Fruit fly (Drosophila melanogaster) whole organism, embryonic: Measurements from ENCODE around the gene Rh5.

Experiments
- ATbp ChIP-seq: fragments of 200-800 bp; sonication (Bioruptor generic); optimal IDR thresholded peaks from 2 replicates; lab custom pipeline; 2017; ENCODE audit warnings: missing biosample characterization, mild to moderate bottlenecking, missing genetic modification characterization, missing genetic modification reagents
- Adf1 ChIP-seq: fragments of 200-800 bp; sonication (Bioruptor generic); IDR thresholded peaks from 2 replicates; pipeline ENCODE4 v1.3.6; 2022; ENCODE audit warnings: missing biosample characterization, missing genetic modification characterization
- CG11247 ChIP-seq: fragments of 200-800 bp; sonication (Bioruptor generic); IDR thresholded peaks from 2 replicates; pipeline ENCODE4 v1.3.6; 2022; ENCODE audit warnings: missing biosample characterization, missing genetic modification characterization
- CG11723 ChIP-seq: fragments of 200-800 bp; sonication (Bioruptor generic); optimal IDR thresholded peaks from 2 replicates; lab custom pipeline; 2017; ENCODE audit warnings: missing biosample characterization, mild to moderate bottlenecking, missing genetic modification characterization
- CG12104 ChIP-seq: fragments of 200-800 bp; sonication (Bioruptor generic); optimal IDR thresholded peaks from 3 replicates; lab custom pipeline; 2016; ENCODE audit warnings: missing biosample characterization, missing genetic modification characterization
- CG1233 ChIP-seq: fragments of 200-800 bp; sonication (Bioruptor generic); optimal IDR thresholded peaks from 4 replicates; lab custom pipeline; 2018; ENCODE audit warnings: missing biosample characterization, mild to moderate bottlenecking, missing genetic modification characterization
- CG12391 ChIP-seq: fragments of 200-800 bp; sonication (Bioruptor generic); optimal IDR thresholded peaks from 3 replicates; lab custom pipeline; 2018; ENCODE audit warnings: missing biosample characterization, mild to moderate bottlenecking, missing genetic modification characterization, moderate library complexity
- CG15269 ChIP-seq: fragments of 200-800 bp; sonication (Bioruptor generic); optimal IDR thresholded peaks from 2 replicates; lab custom pipeline; 2018; ENCODE audit warnings: missing biosample characterization, mild to moderate bottlenecking, missing genetic modification characterization, moderate library complexity
- CG17186 ChIP-seq: fragments of 200-800 bp; sonication (Bioruptor generic); optimal IDR thresholded peaks from 3 replicates; lab custom pipeline; 2017; ENCODE audit warnings: missing biosample characterization, missing genetic modification reagents, missing genetic modification characterization
- CG17802 ChIP-seq: fragments of 200-800 bp; sonication (Bioruptor generic); optimal IDR thresholded peaks from 2 replicates; lab custom pipeline; 2018; ENCODE audit warnings: missing biosample characterization, mild to moderate bottlenecking, missing genetic modification characterization, moderate library complexity
- CG18011 ChIP-seq: fragments of 200-800 bp; sonication (Bioruptor generic); optimal IDR thresholded peaks from 2 replicates; lab custom pipeline; 2017; ENCODE audit warnings: missing biosample characterization, missing genetic modification characterization, mild to moderate bottlenecking, moderate library complexity, missing genotype
- CG30020 ChIP-seq: fragments of 200-800 bp; optimal IDR thresholded peaks from 2 replicates; lab custom pipeline; 2019; ENCODE audit warnings: missing biosample characterization, mild to moderate bottlenecking, missing genetic modification characterization, moderate library complexity
- CG31388 ChIP-seq: fragments of 200-800 bp; sonication (Bioruptor generic); optimal IDR thresholded peaks from 2 replicates; lab custom pipeline; 2016; ENCODE audit warnings: missing biosample characterization, missing genetic modification characterization
- CG3407 ChIP-seq: fragments of 200-800 bp; sonication (Bioruptor generic); optimal IDR thresholded peaks from 2 replicates; lab custom pipeline; 2018; ENCODE audit warnings: missing biosample characterization, mild to moderate bottlenecking, missing genetic modification characterization
- CG34422 ChIP-seq: fragments of 200-800 bp; sonication (Bioruptor generic); IDR thresholded peaks from 3 replicates; pipeline ENCODE4 v1.3.6; 2022; ENCODE audit warnings: missing biosample characterization, missing genetic modification characterization
- CG8388 ChIP-seq: fragments of 200-800 bp; sonication (Bioruptor generic); optimal IDR thresholded peaks from 2 replicates; lab custom pipeline; 2019; ENCODE audit warnings: missing biosample characterization, mild to moderate bottlenecking, missing genetic modification characterization, moderate library complexity
- Camta ChIP-seq: fragments of 200-800 bp; sonication (Bioruptor generic); optimal IDR thresholded peaks from 2 replicates; lab custom pipeline; 2016; ENCODE audit warnings: missing biosample characterization, missing genetic modification characterization
- CkIIα-i1 ChIP-seq: fragments of 200-800 bp; sonication (Bioruptor generic); IDR thresholded peaks from 2 replicates; pipeline ENCODE4 v1.3.6; 2022; ENCODE audit warnings: missing biosample characterization, missing genetic modification characterization
- Deaf1 ChIP-seq: fragments of 200-800 bp; optimal IDR thresholded peaks from 3 replicates; lab custom pipeline; 2019; ENCODE audit warnings: missing biosample characterization, mild to moderate bottlenecking, missing genetic modification characterization, moderate library complexity
- Dfd ChIP-seq, 2 experiments: fragments of >200 bp; optimal IDR thresholded peaks; 2 replicates each; lab custom pipeline; 2017; ENCODE audit warnings: missing biosample characterization in 2 of 2, missing genetic modification characterization in 2 of 2
- Dip3 ChIP-seq: fragments of 200-800 bp; sonication (Bioruptor generic); optimal IDR thresholded peaks from 3 replicates; lab custom pipeline; 2016; ENCODE audit warnings: missing biosample characterization, missing genetic modification characterization
- HLH54F ChIP-seq: fragments of 200-800 bp; sonication (Bioruptor generic); optimal IDR thresholded peaks from 3 replicates; lab custom pipeline; 2016; ENCODE audit warnings: missing biosample characterization, missing genetic modification characterization
- Hr78 ChIP-seq, 2 experiments: fragments of 200-800 bp in 1 of 2; fragments of >200 bp in 1 of 2; sonication (Bioruptor generic) in 1 of 2; optimal IDR thresholded peaks; 2 replicates each; lab custom pipeline; 2017 to 2019; ENCODE audit warnings: missing biosample characterization in 2 of 2, missing genetic modification characterization in 2 of 2, mild to moderate bottlenecking in 1 of 2, moderate library complexity in 1 of 2
- Hsf ChIP-seq: fragments of 200-800 bp; sonication (Bioruptor generic); optimal IDR thresholded peaks from 3 replicates; lab custom pipeline; 2016; ENCODE audit warnings: missing biosample characterization, missing genetic modification characterization
- Jarid2 ChIP-seq: fragments of 200-800 bp; sonication (Bioruptor generic); optimal IDR thresholded peaks from 3 replicates; lab custom pipeline; 2017; ENCODE audit warnings: mild to moderate bottlenecking, missing biosample characterization, missing genetic modification reagents, missing genetic modification characterization
- Kr ChIP-seq: fragments of 200-800 bp; sonication (Bioruptor generic); optimal IDR thresholded peaks from 2 replicates; lab custom pipeline; 2017; ENCODE audit warnings: missing biosample characterization, mild to moderate bottlenecking, missing genetic modification characterization
- MESR4 ChIP-seq: fragments of 200-800 bp; sonication (Bioruptor generic); optimal IDR thresholded peaks from 2 replicates; lab custom pipeline; 2018; ENCODE audit warnings: missing biosample characterization, mild to moderate bottlenecking, missing genetic modification characterization, moderate library complexity
- NC2α ChIP-seq: fragments of 200-800 bp; sonication (Bioruptor generic); optimal IDR thresholded peaks from 2 replicates; lab custom pipeline; 2016; ENCODE audit warnings: missing biosample characterization, missing genetic modification characterization
- Scr ChIP-seq: fragments of 200-800 bp; sonication (Bioruptor generic); IDR thresholded peaks from 2 replicates; pipeline ENCODE4 v1.3.6; 2022; ENCODE audit warnings: missing biosample characterization, missing genetic modification characterization; ENCODE audit not compliant: partially characterized antibody
- ash1 ChIP-seq: fragments of 200-800 bp; sonication (Bioruptor generic); optimal IDR thresholded peaks from 2 replicates; lab custom pipeline; 2018; ENCODE audit warnings: missing biosample characterization, mild to moderate bottlenecking, missing genetic modification characterization
- bab2 ChIP-seq: fragments of 200-800 bp; sonication (Bioruptor generic); optimal IDR thresholded peaks from 2 replicates; lab custom pipeline; 2016; ENCODE audit warnings: missing biosample characterization, missing genetic modification characterization
- cwo ChIP-seq: fragments of 200-800 bp; sonication (Bioruptor generic); optimal IDR thresholded peaks from 3 replicates; lab custom pipeline; 2017; ENCODE audit warnings: missing biosample characterization, missing genetic modification characterization, mild to moderate bottlenecking, moderate library complexity, missing genetic modification reagents
- ems ChIP-seq: fragments of 200-800 bp; sonication (Bioruptor generic); optimal IDR thresholded peaks from 3 replicates; lab custom pipeline; 2016; ENCODE audit warnings: missing biosample characterization, missing genetic modification characterization
- ftz-f1 ChIP-seq: fragments of 200-800 bp; sonication (Bioruptor generic); optimal IDR thresholded peaks from 2 replicates; lab custom pipeline; 2016; ENCODE audit warnings: missing biosample characterization, missing genetic modification characterization
- gfzf ChIP-seq: fragments of 200-800 bp; sonication (Bioruptor generic); optimal IDR thresholded peaks from 2 replicates; lab custom pipeline; 2016; ENCODE audit warnings: missing biosample characterization, mild to moderate bottlenecking, missing genetic modification characterization, moderate library complexity
- hbn ChIP-seq: fragments of 200-800 bp; sonication (Bioruptor generic); IDR thresholded peaks from 2 replicates; pipeline ENCODE4 v1.3.6; 2022; ENCODE audit warnings: missing biosample characterization, missing genetic modification characterization; ENCODE audit not compliant: partially characterized antibody
- hkb ChIP-seq, 2 experiments: fragments of 200-800 bp in 1 of 2; fragments of >200 bp in 1 of 2; sonication (Bioruptor generic) in 1 of 2; IDR thresholded peaks in 1 of 2; optimal IDR thresholded peaks in 1 of 2; 2 replicates each; pipeline versions ENCODE4 v1.3.6 to Lab custom; 2017 to 2022; ENCODE audit warnings: missing biosample characterization in 1 of 2, missing genetic modification characterization in 1 of 2
- hth ChIP-seq: fragments of >200 bp; optimal IDR thresholded peaks from 2 replicates; lab custom pipeline; 2017; ENCODE audit warnings: inconsistent platforms
- insv ChIP-seq, 2 experiments: fragments of 200-800 bp; sonication (Bioruptor generic); optimal IDR thresholded peaks; 3 replicates each; lab custom pipeline; 2016 to 2018; ENCODE audit warnings: missing biosample characterization in 2 of 2, missing genetic modification characterization in 2 of 2
- maf-S ChIP-seq: fragments of 200-800 bp; sonication (Bioruptor generic); optimal IDR thresholded peaks from 2 replicates; lab custom pipeline; 2016; ENCODE audit warnings: missing biosample characterization, missing genetic modification characterization
- nerfin-2 ChIP-seq: fragments of 200-800 bp; sonication (Bioruptor generic); IDR thresholded peaks from 2 replicates; pipeline ENCODE4 v1.3.6; 2022; ENCODE audit warnings: missing biosample characterization, missing genetic modification characterization; ENCODE audit not compliant: partially characterized antibody
- ranshi ChIP-seq: fragments of 200-800 bp; sonication (Bioruptor generic); IDR thresholded peaks from 2 replicates; pipeline ENCODE4 v1.3.6; 2022; ENCODE audit warnings: missing biosample characterization, missing genetic modification characterization
- sens-2 ChIP-seq: fragments of 200-800 bp; sonication (Bioruptor generic); IDR thresholded peaks from 2 replicates; pipeline ENCODE4 v1.3.6; 2022; ENCODE audit warnings: missing biosample characterization, missing genetic modification characterization
- tin ChIP-seq: fragments of 200-800 bp; sonication (Bioruptor generic); optimal IDR thresholded peaks from 3 replicates; lab custom pipeline; 2016; ENCODE audit warnings: missing biosample characterization, missing genetic modification characterization
- trh ChIP-seq: fragments of 200-800 bp; sonication (Bioruptor generic); optimal IDR thresholded peaks from 2 replicates; lab custom pipeline; 2016; ENCODE audit warnings: missing biosample characterization, missing genetic modification characterization
- zf30C ChIP-seq: fragments of 200-800 bp; sonication (Bioruptor generic); optimal IDR thresholded peaks from 3 replicates; lab custom pipeline; 2018; ENCODE audit warnings: missing biosample characterization, mild to moderate bottlenecking, missing genetic modification characterization

The Rh5 gene

DNA sequence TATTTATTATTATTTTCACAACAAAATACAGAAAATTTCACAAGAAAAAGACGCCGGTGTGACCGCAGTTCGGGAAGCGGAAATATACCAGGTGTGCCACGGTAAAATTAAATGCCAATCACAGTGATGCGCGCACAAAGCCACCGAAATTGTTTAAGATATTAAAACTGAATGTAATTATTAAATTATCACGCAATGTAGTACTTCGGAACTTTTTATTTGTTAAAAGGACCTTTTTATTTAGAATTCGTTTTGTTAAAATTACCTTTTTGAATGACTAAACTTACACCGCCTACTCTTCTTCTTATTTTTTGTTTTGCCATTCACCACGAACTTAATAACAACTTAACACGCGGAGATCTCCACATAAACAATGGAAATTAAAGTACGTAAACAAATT lies 20.0 kb upstream of the Rh5 start, which contains the start of the genes CG6686 and CG34163 (continued):
- no peak for TF ChIP-seq ranshi
- peak; percentile 17 for TF ChIP-seq tin (GFP tag; lab: Kevin White, UChicago)
- TF ChIP-seq gfzf (GFP tag; lab: Kevin White, UChicago), result peak; percentile 83
- no peak for TF ChIP-seq Scr (GFP tag; lab: Robert Waterston, UW)
- no peak for TF ChIP-seq hth (lab: Kevin White, UChicago)
- TF ChIP-seq CG17186 (GFP tag; lab: Kevin White, UChicago), result peak; percentile 88
- peak; percentile 51 for TF ChIP-seq Camta (GFP tag; lab: Kevin White, UChicago)
- peak in 1 of 2 experiments; percentile 3 for TF ChIP-seq insv (GFP tag; optimal IDR thresholded peaks at IDR 0.05; lab: Kevin White, UChicago)
- no peak for TF ChIP-seq ATbp
- no peak for TF ChIP-seq trh (GFP tag; lab: Kevin White, UChicago)
- TF ChIP-seq NC2α (GFP tag; lab: Kevin White, UChicago), result no peak
- TF ChIP-seq sens-2 (GFP tag; lab: Robert Waterston, UW), result no peak
- no peak for TF ChIP-seq CG11723 (GFP tag; lab: Kevin White, UChicago)
- TF ChIP-seq ems (GFP tag; lab: Kevin White, UChicago), result peak; percentile 47
- TF ChIP-seq Deaf1 (tag; lab: Kevin White, UChicago), result no peak
- no peak for TF ChIP-seq CG8388 (GFP tag; lab: Kevin White, UChicago)
- no peak for TF ChIP-seq zf30C
- TF ChIP-seq ash1 (GFP tag; lab: Kevin White, UChicago), result no peak
- TF ChIP-seq CG1233 (GFP tag; lab: Kevin White, UChicago), result no peak
- peak; percentile 56 for TF ChIP-seq Dip3
- no peak for TF ChIP-seq CkIIα-i1
- no peak for TF ChIP-seq CG15269 (tag; lab: Kevin White, UChicago)
- no peak for TF ChIP-seq CG31388 (GFP tag; lab: Kevin White, UChicago)
- TF ChIP-seq CG12104, result no peak
- peak; percentile 30 for TF ChIP-seq maf-S (GFP tag; lab: Kevin White, UChicago)
- no peak for TF ChIP-seq CG17802 (tag; lab: Kevin White, UChicago)
- no peak for TF ChIP-seq Kr (GFP tag; lab: Kevin White, UChicago)
- peak; percentile 14 for TF ChIP-seq CG18011 (GFP tag; lab: Kevin White, UChicago)
- no peak for TF ChIP-seq Dfd (GFP tag; optimal IDR thresholded peaks at IDR 0.05; lab: Kevin White, UChicago)
- no peak for TF ChIP-seq Adf1 (GFP tag; lab: Robert Waterston, UW)
- TF ChIP-seq nerfin-2 (GFP tag; lab: Robert Waterston, UW), result no peak
- TF ChIP-seq CG3407 (GFP tag; lab: Kevin White, UChicago), result no peak
- peak; percentile 41 for TF ChIP-seq bab2 (GFP tag; lab: Kevin White, UChicago)
- no peak for TF ChIP-seq CG11247
- no peak for TF ChIP-seq Jarid2
- peak; percentile 42 for TF ChIP-seq HLH54F (GFP tag; lab: Kevin White, UChicago)
- TF ChIP-seq CG12391 (tag; lab: Kevin White, UChicago), result peak; percentile 59
- peak; percentile 0 for TF ChIP-seq MESR4
- TF ChIP-seq ftz-f1, result peak; percentile 17
- no peak for TF ChIP-seq cwo (GFP tag; lab: Kevin White, UChicago)
- TF ChIP-seq CG34422 (GFP tag; lab: Robert Waterston, UW), result peak; percentile 62; the same call in 2 of the 3 replicates
- no peak for TF ChIP-seq Hr78 (GFP tag; optimal IDR thresholded peaks at IDR 0.05; lab: Kevin White, UChicago)
- TF ChIP-seq Hsf (GFP tag; lab: Kevin White, UChicago), result peak; percentile 64
- peak; percentile 27; the same call in 1 of the 2 replicates for TF ChIP-seq hbn
- peak; percentile 29 for TF ChIP-seq CG30020 (tag; lab: Kevin White, UChicago)
- TF ChIP-seq hkb (optimal IDR thresholded peaks at IDR 0.05; lab: Kevin White, UChicago), result no peak
- TF ChIP-seq hkb (GFP tag; IDR thresholded peaks at IDR 0.05; lab: Robert Waterston, UW), result no peak
